Fruit fly (Drosophila melanogaster) whole organism, embryonic: ENCODE results near the gene TyrRII.

Experiments
- ATbp ChIP-seq: fragments of 200-800 bp; sonication (Bioruptor generic); optimal IDR thresholded peaks from 2 replicates; lab custom pipeline; 2017; ENCODE audit warnings: missing biosample characterization, mild to moderate bottlenecking, missing genetic modification characterization, missing genetic modification reagents
- Aef1 ChIP-seq: fragments of 200-800 bp; sonication (Bioruptor generic); IDR thresholded peaks from 3 replicates; pipeline ENCODE4 v1.3.6; 2022; ENCODE audit warnings: missing biosample characterization, missing genetic modification characterization
- Atf3 ChIP-seq: fragments of 200-800 bp; sonication (Bioruptor generic); optimal IDR thresholded peaks from 3 replicates; lab custom pipeline; 2016; ENCODE audit warnings: missing biosample characterization, missing genetic modification characterization
- Atf6 ChIP-seq: fragments of 200-800 bp; sonication (Bioruptor generic); IDR thresholded peaks from 2 replicates; pipeline ENCODE4 v1.3.6; 2022; ENCODE audit warnings: missing biosample characterization, missing genetic modification characterization
- Blimp-1 ChIP-seq: fragments of 200-800 bp; sonication (Bioruptor generic); optimal IDR thresholded peaks from 3 replicates; lab custom pipeline; 2018; ENCODE audit warnings: missing biosample characterization, missing genetic modification characterization, mild to moderate bottlenecking, moderate library complexity, missing genetic modification reagents
- Bteb2 ChIP-seq: fragments of 200-800 bp; sonication (Bioruptor generic); optimal IDR thresholded peaks from 2 replicates; lab custom pipeline; 2016; ENCODE audit warnings: missing biosample characterization, missing genetic modification characterization
- CG12299 ChIP-seq: fragments of 200-800 bp; sonication (Bioruptor generic); optimal IDR thresholded peaks from 2 replicates; lab custom pipeline; 2018; ENCODE audit warnings: missing biosample characterization, mild to moderate bottlenecking, missing genetic modification characterization
- CG12391 ChIP-seq: fragments of 200-800 bp; sonication (Bioruptor generic); optimal IDR thresholded peaks from 3 replicates; lab custom pipeline; 2018; ENCODE audit warnings: missing biosample characterization, mild to moderate bottlenecking, missing genetic modification characterization, moderate library complexity
- CG12744 ChIP-seq: fragments of 200-800 bp; sonication (Bioruptor generic); optimal IDR thresholded peaks from 2 replicates; lab custom pipeline; 2016; ENCODE audit warnings: missing biosample characterization, missing genetic modification characterization
- CG12942 ChIP-seq: fragments of 200-800 bp; sonication (Bioruptor generic); optimal IDR thresholded peaks from 3 replicates; lab custom pipeline; 2016; ENCODE audit warnings: missing biosample characterization, missing genetic modification characterization
- CG14667 ChIP-seq: fragments of 200-800 bp; sonication (Bioruptor generic); IDR thresholded peaks from 2 replicates; pipeline ENCODE4 v1.3.6; 2022; ENCODE audit warnings: missing biosample characterization, missing genetic modification characterization
- CG17361 ChIP-seq: fragments of 200-800 bp; sonication (Bioruptor generic); IDR thresholded peaks from 3 replicates; pipeline ENCODE4 v1.3.6; 2022; ENCODE audit warnings: missing biosample characterization, missing genetic modification characterization
- CG31224 ChIP-seq: fragments of 200-800 bp; sonication (Bioruptor generic); IDR thresholded peaks from 2 replicates; pipeline ENCODE4 v1.3.6; 2022; ENCODE audit warnings: missing biosample characterization, missing genetic modification characterization
- CG33557 ChIP-seq: fragments of 200-800 bp; sonication (Bioruptor generic); optimal IDR thresholded peaks from 2 replicates; lab custom pipeline; 2019; ENCODE audit warnings: missing biosample characterization, mild to moderate bottlenecking, missing genetic modification characterization, moderate library complexity
- CG4730 ChIP-seq: fragments of 200-800 bp; sonication (Bioruptor generic); IDR thresholded peaks from 2 replicates; pipeline ENCODE4 v1.3.6; 2022; ENCODE audit warnings: missing biosample characterization, missing genetic modification characterization
- CG6254 ChIP-seq: fragments of 200-800 bp; sonication (Bioruptor generic); optimal IDR thresholded peaks from 3 replicates; lab custom pipeline; 2017; ENCODE audit warnings: mild to moderate bottlenecking, missing biosample characterization, missing genetic modification reagents, missing genetic modification characterization
- CG7928 ChIP-seq: fragments of 200-800 bp; sonication (Bioruptor generic); optimal IDR thresholded peaks from 2 replicates; lab custom pipeline; 2017; ENCODE audit warnings: missing biosample characterization, mild to moderate bottlenecking, missing genetic modification characterization
- CG8388 ChIP-seq: fragments of 200-800 bp; sonication (Bioruptor generic); optimal IDR thresholded peaks from 2 replicates; lab custom pipeline; 2019; ENCODE audit warnings: missing biosample characterization, mild to moderate bottlenecking, missing genetic modification characterization, moderate library complexity
- CG8478 ChIP-seq: fragments of >200 bp; optimal IDR thresholded peaks from 2 replicates; lab custom pipeline; 2018
- CoRest ChIP-seq: fragments of 200-800 bp; sonication (Bioruptor generic); optimal IDR thresholded peaks from 3 replicates; lab custom pipeline; 2018; ENCODE audit warnings: missing biosample characterization, mild to moderate bottlenecking, missing genetic modification characterization, moderate library complexity
- Dad ChIP-seq: fragments of 200-800 bp; sonication (Bioruptor generic); optimal IDR thresholded peaks from 3 replicates; lab custom pipeline; 2016; ENCODE audit warnings: missing biosample characterization, missing genetic modification characterization
- Dek ChIP-seq: fragments of 200-800 bp; sonication (Bioruptor generic); optimal IDR thresholded peaks from 3 replicates; lab custom pipeline; 2019; ENCODE audit warnings: missing biosample characterization, mild to moderate bottlenecking, missing genetic modification characterization, moderate library complexity
- Doc2 ChIP-seq: fragments of 200-800 bp; sonication (Bioruptor generic); IDR thresholded peaks from 2 replicates; pipeline ENCODE4 v1.3.6; 2022; ENCODE audit warnings: missing biosample characterization, missing genetic modification characterization
- Drgx ChIP-seq: fragments of 200-800 bp; sonication (Bioruptor generic); IDR thresholded peaks from 2 replicates; pipeline ENCODE4 v1.3.6; 2022; ENCODE audit warnings: missing biosample characterization, missing genetic modification characterization
- Fer3 ChIP-seq: fragments of 200-800 bp; sonication (Bioruptor generic); optimal IDR thresholded peaks from 2 replicates; lab custom pipeline; 2018; ENCODE audit warnings: missing biosample characterization, mild to moderate bottlenecking, missing genetic modification characterization, moderate library complexity
- GATAe ChIP-seq: fragments of 200-800 bp; sonication (Bioruptor generic); conservative IDR thresholded peaks from 2 replicates; pipeline ENCODE4 v1.3.6; 2022; ENCODE audit warnings: missing biosample characterization, missing genetic modification characterization
- Hmx ChIP-seq: fragments of 200-800 bp; sonication (Bioruptor generic); optimal IDR thresholded peaks from 2 replicates; lab custom pipeline; 2016; ENCODE audit warnings: missing biosample characterization, missing genetic modification characterization
- Hr39 ChIP-seq: fragments of >200 bp; optimal IDR thresholded peaks from 2 replicates; lab custom pipeline; 2017
- Hr78 ChIP-seq, 2 experiments: fragments of 200-800 bp in 1 of 2; fragments of >200 bp in 1 of 2; sonication (Bioruptor generic) in 1 of 2; optimal IDR thresholded peaks; 2 replicates each; lab custom pipeline; 2017 to 2019; ENCODE audit warnings: missing biosample characterization in 2 of 2, missing genetic modification characterization in 2 of 2, mild to moderate bottlenecking in 1 of 2, moderate library complexity in 1 of 2
- Kr ChIP-seq: fragments of 200-800 bp; sonication (Bioruptor generic); optimal IDR thresholded peaks from 2 replicates; lab custom pipeline; 2017; ENCODE audit warnings: missing biosample characterization, mild to moderate bottlenecking, missing genetic modification characterization
- Lim3 ChIP-seq: fragments of 200-800 bp; sonication (Bioruptor generic); IDR thresholded peaks from 2 replicates; pipeline ENCODE4 v1.3.6; 2022; ENCODE audit warnings: missing biosample characterization, missing genetic modification characterization
- Nf-YA ChIP-seq: fragments of 200-800 bp; sonication (Bioruptor generic); IDR thresholded peaks from 2 replicates; pipeline ENCODE4 v1.3.6; 2022; ENCODE audit warnings: missing biosample characterization, missing genetic modification characterization
- Xbp1 ChIP-seq: fragments of 200-800 bp; sonication (Bioruptor generic); optimal IDR thresholded peaks from 3 replicates; lab custom pipeline; 2016; ENCODE audit warnings: missing biosample characterization, mild to moderate bottlenecking, missing genetic modification characterization
- YL-1 ChIP-seq: fragments of 200-800 bp; sonication (Bioruptor generic); optimal IDR thresholded peaks from 3 replicates; lab custom pipeline; 2017; ENCODE audit warnings: missing biosample characterization, mild to moderate bottlenecking, missing genetic modification characterization
- ase ChIP-seq: fragments of 200-800 bp; sonication (Bioruptor generic); IDR thresholded peaks from 3 replicates; pipeline ENCODE4 v1.3.6; 2022; ENCODE audit warnings: missing biosample characterization, missing genetic modification characterization
- crp ChIP-seq, 2 experiments: fragments of 200-800 bp; sonication (Bioruptor generic); optimal IDR thresholded peaks; 2 replicates in 1 of 2; 3 replicates in 1 of 2; lab custom pipeline; 2017; ENCODE audit warnings: missing biosample characterization in 2 of 2, missing genetic modification characterization in 2 of 2, mild to moderate bottlenecking in 1 of 2, moderate library complexity in 1 of 2
- dati ChIP-seq: fragments of 200-800 bp; sonication (Bioruptor generic); IDR thresholded peaks from 2 replicates; pipeline ENCODE4 v1.3.6; 2022; ENCODE audit warnings: missing biosample characterization, missing genetic modification characterization
- ewg ChIP-seq: fragments of 200-800 bp; sonication (Bioruptor generic); optimal IDR thresholded peaks from 3 replicates; lab custom pipeline; 2017; ENCODE audit warnings: mild to moderate bottlenecking, missing biosample characterization, missing genetic modification reagents, missing genetic modification characterization
- gcm2 ChIP-seq: fragments of 200-800 bp; sonication (Bioruptor generic); optimal IDR thresholded peaks from 2 replicates; lab custom pipeline; 2016; ENCODE audit warnings: missing biosample characterization, missing genetic modification characterization
- inv ChIP-seq: fragments of 200-800 bp; sonication (Bioruptor generic); IDR thresholded peaks from 2 replicates; pipeline ENCODE4 v1.3.6; 2022; ENCODE audit warnings: missing biosample characterization, missing genetic modification characterization; ENCODE audit not compliant: partially characterized antibody
- lov ChIP-seq, 2 experiments: fragments of 200-800 bp in 1 of 2; fragments of >200 bp in 1 of 2; sonication (Bioruptor generic) in 1 of 2; IDR thresholded peaks in 1 of 2; optimal IDR thresholded peaks in 1 of 2; 2 replicates in 1 of 2; 3 replicates in 1 of 2; pipeline versions ENCODE4 v1.3.6 to Lab custom; 2017 to 2022; ENCODE audit warnings: missing biosample characterization in 1 of 2, missing genetic modification characterization in 1 of 2
- nau ChIP-seq: fragments of 200-800 bp; sonication (Bioruptor generic); optimal IDR thresholded peaks from 3 replicates; lab custom pipeline; 2017; ENCODE audit warnings: missing biosample characterization, mild to moderate bottlenecking, missing genetic modification characterization, missing genetic modification reagents
- org-1 ChIP-seq: fragments of 200-800 bp; sonication (Bioruptor generic); optimal IDR thresholded peaks from 2 replicates; lab custom pipeline; 2017; ENCODE audit warnings: missing biosample characterization, missing genetic modification characterization
- pzg ChIP-seq: fragments of 200-800 bp; sonication (Bioruptor generic); optimal IDR thresholded peaks from 3 replicates; lab custom pipeline; 2018; ENCODE audit warnings: missing biosample characterization, mild to moderate bottlenecking, missing genetic modification characterization, moderate library complexity
- sima ChIP-seq: fragments of 200-800 bp; sonication (Bioruptor generic); optimal IDR thresholded peaks from 2 replicates; lab custom pipeline; 2016; ENCODE audit warnings: missing biosample characterization, missing genetic modification characterization
- tup ChIP-seq: fragments of 200-800 bp; sonication (Bioruptor generic); optimal IDR thresholded peaks from 2 replicates; lab custom pipeline; 2016; ENCODE audit warnings: missing biosample characterization, mild to moderate bottlenecking, missing genetic modification characterization, moderate library complexity
- unc-4 ChIP-seq: fragments of 200-800 bp; sonication (Bioruptor generic); IDR thresholded peaks from 2 replicates; pipeline ENCODE4 v1.3.6; 2022; ENCODE audit warnings: missing biosample characterization, missing genetic modification characterization; ENCODE audit not compliant: partially characterized antibody
- zen2 ChIP-seq: fragments of 200-800 bp; sonication (Bioruptor generic); IDR thresholded peaks from 3 replicates; pipeline ENCODE4 v1.3.6; 2022; ENCODE audit warnings: missing biosample characterization, missing genetic modification characterization; ENCODE audit not compliant: partially characterized antibody
- zfh1 ChIP-seq: fragments of 200-800 bp; sonication (Bioruptor generic); IDR thresholded peaks from 3 replicates; pipeline ENCODE4 v1.3.6; 2022; ENCODE audit warnings: missing biosample characterization, missing genetic modification characterization

Gene TyrRII

DNA sequence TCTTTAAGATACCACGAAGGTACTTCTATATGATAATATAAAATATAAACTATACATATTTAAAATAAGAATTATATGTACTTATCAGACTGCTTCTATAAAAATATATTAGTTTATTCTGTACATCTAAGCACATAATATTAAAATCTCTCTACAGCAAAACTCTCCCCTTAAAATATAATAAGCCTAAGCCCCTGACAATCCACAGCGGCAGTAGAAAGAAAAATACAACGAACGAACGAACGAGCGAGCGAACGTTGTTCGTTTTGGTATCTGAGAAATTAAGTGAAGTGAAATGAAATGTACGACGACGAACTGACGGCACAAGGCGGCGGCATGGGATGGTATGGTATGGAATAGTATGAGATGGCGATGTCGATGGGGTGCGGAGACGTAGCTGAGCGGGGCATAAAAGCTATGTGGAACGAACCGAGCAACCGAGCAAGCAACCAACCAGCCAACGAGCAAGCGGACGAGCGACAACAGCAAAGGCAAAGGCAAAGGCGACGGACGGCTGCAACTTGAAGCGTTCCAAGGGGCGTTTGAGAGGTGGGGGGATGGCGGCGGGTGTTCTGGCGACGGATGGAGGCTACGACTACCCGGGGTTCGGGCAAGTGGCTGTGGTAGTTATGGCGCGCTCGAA is 35.8 kb upstream of the TyrRII start (continued):
- TF ChIP-seq CG12942 (GFP tag; lab: Kevin White, UChicago) = peak; percentile 96
- TF ChIP-seq Hmx (GFP tag; lab: Kevin White, UChicago) = peak; percentile 60
- peak; percentile 98 for TF ChIP-seq Fer3
- TF ChIP-seq GATAe (GFP tag; lab: Robert Waterston, UW) = peak; percentile 92
- TF ChIP-seq gcm2 (GFP tag; lab: Kevin White, UChicago) = peak; percentile 23
- peak; percentile 96 for TF ChIP-seq ase (GFP tag; lab: Robert Waterston, UW)
- TF ChIP-seq ATbp = peak; percentile 98
- peak; percentile 99 for TF ChIP-seq CG12391 (tag; lab: Kevin White, UChicago)
- peak; percentile 99 for TF ChIP-seq CoRest (tag; lab: Kevin White, UChicago)
- peak; percentile 97 for TF ChIP-seq Blimp-1 (GFP tag; lab: Kevin White, UChicago)
- TF ChIP-seq Dad (GFP tag; lab: Kevin White, UChicago) = peak; percentile 53
- TF ChIP-seq Xbp1 (GFP tag; lab: Kevin White, UChicago) = peak; percentile 97
- peak; percentile 95 for TF ChIP-seq zfh1
- no peak for TF ChIP-seq inv (GFP tag; lab: Robert Waterston, UW)
- TF ChIP-seq CG17361 (GFP tag; lab: Robert Waterston, UW) = peak; percentile 100
- TF ChIP-seq org-1 (GFP tag; lab: Kevin White, UChicago) = peak; percentile 98
- TF ChIP-seq YL-1 (GFP tag; lab: Kevin White, UChicago) = peak; percentile 98
- TF ChIP-seq Hr39 (lab: Kevin White, UChicago) = no peak
- TF ChIP-seq CG8388 = peak; percentile 98
- peak in 1 of 2 experiments; percentile 61 for TF ChIP-seq crp (GFP tag; optimal IDR thresholded peaks at IDR 0.05; lab: Kevin White, UChicago)
- TF ChIP-seq CG4730 = peak; percentile 98
- peak; percentile 95 for TF ChIP-seq CG6254 (GFP tag; lab: Kevin White, UChicago)
- peak; percentile 99 for TF ChIP-seq CG12299 (tag; lab: Kevin White, UChicago)
- peak; percentile 98 for TF ChIP-seq Atf6 (GFP tag; lab: Robert Waterston, UW)
- peak in 1 of 2 experiments; percentile 95 for TF ChIP-seq Hr78 (GFP tag; optimal IDR thresholded peaks at IDR 0.05; lab: Kevin White, UChicago)
- TF ChIP-seq Nf-YA (GFP tag; lab: Robert Waterston, UW) = peak; percentile 95
- TF ChIP-seq Lim3 (GFP tag; lab: Robert Waterston, UW) = peak; percentile 94
- peak; percentile 85 for TF ChIP-seq Doc2
- peak; percentile 67 for TF ChIP-seq sima
- TF ChIP-seq lov (optimal IDR thresholded peaks at IDR 0.05; lab: Kevin White, UChicago) = no peak
- TF ChIP-seq lov (GFP tag; IDR thresholded peaks at IDR 0.05; lab: Robert Waterston, UW) = peak; percentile 88
- no peak for TF ChIP-seq zen2 (GFP tag; lab: Robert Waterston, UW)
- peak; percentile 94 for TF ChIP-seq ewg (GFP tag; lab: Kevin White, UChicago)
- peak; percentile 70 for TF ChIP-seq CG12744 (GFP tag; lab: Kevin White, UChicago)
- TF ChIP-seq CG7928 (GFP tag; lab: Kevin White, UChicago) = peak; percentile 75
- no peak for TF ChIP-seq CG8478
- no peak for TF ChIP-seq nau (GFP tag; lab: Kevin White, UChicago)
- peak; percentile 90 for TF ChIP-seq tup (GFP tag; lab: Kevin White, UChicago)
- peak; percentile 98 for TF ChIP-seq Drgx (GFP tag; lab: Robert Waterston, UW)
- TF ChIP-seq Dek = peak; percentile 99
- peak; percentile 42 for TF ChIP-seq Atf3 (GFP tag; lab: Kevin White, UChicago)
- TF ChIP-seq CG33557 (GFP tag; lab: Kevin White, UChicago) = peak; percentile 94
- peak; percentile 38; the same call in 1 of the 2 replicates for TF ChIP-seq unc-4
- peak; percentile 79 for TF ChIP-seq Bteb2 (GFP tag; lab: Kevin White, UChicago)
- peak; percentile 43 for TF ChIP-seq Kr (GFP tag; lab: Kevin White, UChicago)
- no peak for TF ChIP-seq pzg (GFP tag; lab: Kevin White, UChicago)
- peak; percentile 97 for TF ChIP-seq CG14667 (GFP tag; lab: Robert Waterston, UW)
- peak; percentile 96 for TF ChIP-seq CG31224 (GFP tag; lab: Robert Waterston, UW)
- TF ChIP-seq dati (GFP tag; lab: Robert Waterston, UW) = peak; percentile 92
- TF ChIP-seq Aef1 = peak; percentile 97
